Worm (Caenorhabditis elegans) whole organism, L4 larva: ENCODE results near the gene trpp-3.

Experiments used
- F26F4.8 ChIP-seq: fragments of 200-800 bp; sonication (Bioruptor generic); conservative IDR thresholded peaks from 2 replicates; pipeline ENCODE4 v1.3.6; 2022; ENCODE audit warnings: missing genetic modification characterization, missing compliant biosample characterization
- F37D6.2 ChIP-seq: sonication (generic microtip); optimal IDR thresholded peaks from 2 replicates; lab custom pipeline; 2016; ENCODE audit warnings: mild to moderate bottlenecking, missing genetic modification characterization, missing compliant biosample characterization
- F44E2.7 ChIP-seq: fragments of 200-800 bp; sonication (Bioruptor generic); IDR thresholded peaks from 2 replicates; pipeline ENCODE4 v2.1.2; 2022; ENCODE audit warnings: missing genetic modification characterization, missing compliant biosample characterization
- R02D3.7 ChIP-seq: fragments of 150-350 bp; sonication (generic microtip); optimal IDR thresholded peaks from 3 replicates; lab custom pipeline; 2014; ENCODE audit warnings: missing biosample characterization, missing genetic modification characterization
- Y105C5A.15 ChIP-seq: fragments of 200-800 bp; sonication (Bioruptor generic); IDR thresholded peaks from 2 replicates; pipeline ENCODE4 v1.3.6; 2022; ENCODE audit warnings: missing genetic modification characterization, missing compliant biosample characterization
- Y75B8A.6 ChIP-seq: fragments of 200-800 bp; sonication (Bioruptor generic); IDR thresholded peaks from 2 replicates; pipeline ENCODE4 v1.3.6; 2022; ENCODE audit warnings: missing genetic modification reagents, missing genetic modification characterization, missing compliant biosample characterization
- ZK546.5 ChIP-seq, 2 experiments: sonication (generic microtip); optimal IDR thresholded peaks; 2 replicates each; lab custom pipeline; 2017; ENCODE audit warnings: missing biosample characterization in 2 of 2, missing genetic modification characterization in 2 of 2
- aha-1 ChIP-seq: fragments of 150-350 bp; peaks from one replicate; lab custom pipeline; 2014; ENCODE audit warnings: missing biosample characterization, missing genetic modification characterization
- aly-2 ChIP-seq: sonication (generic microtip); optimal IDR thresholded peaks from 2 replicates; lab custom pipeline; 2018; ENCODE audit warnings: missing biosample characterization, missing genetic modification characterization
- ama-1 ChIP-seq: fragments of 150-350 bp; optimal IDR thresholded peaks from 2 replicates; lab custom pipeline; 2014; ENCODE audit warnings: inconsistent platforms, mixed read lengths
- ceh-32 ChIP-seq: sonication (generic microtip); optimal IDR thresholded peaks from 2 replicates; lab custom pipeline; 2016; ENCODE audit warnings: mild to moderate bottlenecking, missing genetic modification characterization, missing compliant biosample characterization; ENCODE audit not compliant: poor library complexity
- ceh-82 ChIP-seq: sonication (generic microtip); optimal IDR thresholded peaks from 2 replicates; lab custom pipeline; 2017; ENCODE audit warnings: missing biosample characterization, missing genetic modification characterization
- ctbp-1 ChIP-seq: fragments of 200-800 bp; sonication (Bioruptor generic); IDR thresholded peaks from 2 replicates; pipeline ENCODE4 v1.3.6; 2022; ENCODE audit warnings: missing genetic modification reagents, missing genetic modification characterization, missing compliant biosample characterization
- daf-12 ChIP-seq: fragments of 150-350 bp; optimal IDR thresholded peaks from 2 replicates; lab custom pipeline; 2014; ENCODE audit warnings: missing biosample characterization, missing genetic modification reagents, missing genetic modification characterization
- daf-19 ChIP-seq: fragments of 200-800 bp; sonication (Bioruptor generic); conservative IDR thresholded peaks from 2 replicates; pipeline ENCODE4 v1.3.6; 2022; ENCODE audit warnings: missing genetic modification characterization, missing compliant biosample characterization
- daf-8 ChIP-seq: fragments of 200-800 bp; sonication (Bioruptor generic); IDR thresholded peaks from 2 replicates; pipeline ENCODE4 v1.3.6; 2022; ENCODE audit warnings: missing genetic modification characterization, missing compliant biosample characterization
- dmd-8 ChIP-seq: fragments of 200-800 bp; sonication (Bioruptor generic); IDR thresholded peaks from 2 replicates; pipeline ENCODE4 v1.3.6; 2022; ENCODE audit warnings: missing genetic modification characterization, missing compliant biosample characterization
- dpl-1 ChIP-seq: fragments of 150-350 bp; optimal IDR thresholded peaks from 2 replicates; lab custom pipeline; 2014; ENCODE audit warnings: missing biosample characterization, missing genetic modification reagents, missing genetic modification characterization
- duxl-1 ChIP-seq: sonication (generic microtip); optimal IDR thresholded peaks from 2 replicates; lab custom pipeline; 2016; ENCODE audit warnings: mild to moderate bottlenecking, missing genetic modification characterization, moderate library complexity, missing compliant biosample characterization; ENCODE audit not compliant: poor library complexity
- egl-27 ChIP-seq: sonication (generic microtip); optimal IDR thresholded peaks from 3 replicates; lab custom pipeline; 2017; ENCODE audit warnings: missing biosample characterization, missing genetic modification reagents, missing genetic modification characterization
- egl-43 ChIP-seq: fragments of 200-800 bp; sonication (Bioruptor generic); IDR thresholded peaks from 2 replicates; pipeline ENCODE4 v1.3.6; 2022; ENCODE audit warnings: missing genetic modification reagents, missing genetic modification characterization, missing compliant biosample characterization
- fkh-10 ChIP-seq: fragments of 150-350 bp; optimal IDR thresholded peaks from 2 replicates; lab custom pipeline; 2014; ENCODE audit warnings: missing biosample characterization, missing genetic modification reagents, missing genetic modification characterization
- hlh-30 ChIP-seq: sonication (generic microtip); optimal IDR thresholded peaks from 2 replicates; lab custom pipeline; 2017; ENCODE audit warnings: antibody characterized with exemption, mild to moderate bottlenecking, missing genetic modification characterization, missing compliant biosample characterization; ENCODE audit not compliant: insufficient read depth
- lim-7 ChIP-seq: fragments of 200-800 bp; sonication (Bioruptor generic); IDR thresholded peaks from 2 replicates; pipeline ENCODE4 v1.3.6; 2022; ENCODE audit warnings: missing genetic modification characterization, missing compliant biosample characterization
- lin-13 ChIP-seq: fragments of 150-350 bp; optimal IDR thresholded peaks from 2 replicates; lab custom pipeline; 2014; ENCODE audit warnings: missing biosample characterization, missing genetic modification reagents, missing genetic modification characterization
- lin-15B ChIP-seq: fragments of 150-350 bp; sonication (generic microtip); optimal IDR thresholded peaks from 3 replicates; lab custom pipeline; 2014; ENCODE audit warnings: missing biosample characterization, missing genetic modification characterization
- lin-29 ChIP-seq: fragments of 200-800 bp; sonication (Bioruptor generic); IDR thresholded peaks from 2 replicates; pipeline ENCODE4 v1.3.6; 2022; ENCODE audit warnings: missing genetic modification reagents, missing genetic modification characterization, missing compliant biosample characterization
- lin-38 ChIP-seq: fragments of 200-800 bp; sonication (Bioruptor generic); IDR thresholded peaks from 2 replicates; pipeline ENCODE4 v1.3.6; 2022; ENCODE audit warnings: missing genetic modification reagents, missing genetic modification characterization, missing compliant biosample characterization
- lsy-2 ChIP-seq, 2 experiments: fragments of 150-350 bp in 1 of 2; sonication (generic microtip) in 1 of 2; optimal IDR thresholded peaks; 2 replicates each; lab custom pipeline; 2014 to 2017; ENCODE audit warnings: missing biosample characterization in 2 of 2, missing genetic modification characterization in 2 of 2
- madf-5 ChIP-seq, 2 experiments: fragments of 200-800 bp; sonication (Bioruptor generic); IDR thresholded peaks; 2 replicates each; pipeline ENCODE4 v1.3.6; 2022; ENCODE audit warnings: missing compliant biosample characterization in 2 of 2, missing genetic modification characterization in 2 of 2
- madf-9 ChIP-seq: fragments of 200-800 bp; sonication (Bioruptor generic); conservative IDR thresholded peaks from 2 replicates; pipeline ENCODE4 v1.3.6; 2022; ENCODE audit warnings: missing genetic modification reagents, missing genetic modification characterization, missing compliant biosample characterization
- mdl-1 ChIP-seq, 2 experiments: fragments of 150-350 bp in 1 of 2; sonication (generic microtip) in 1 of 2; optimal IDR thresholded peaks; 2 replicates each; lab custom pipeline; 2014 to 2017; ENCODE audit warnings: missing biosample characterization in 2 of 2, missing genetic modification characterization in 2 of 2
- mxl-3 ChIP-seq: fragments of 200-800 bp; sonication (Bioruptor generic); optimal IDR thresholded peaks from 2 replicates; lab custom pipeline; 2018; ENCODE audit warnings: mild to moderate bottlenecking, missing genetic modification characterization, missing compliant biosample characterization
- nhr-102 ChIP-seq: sonication (generic microtip); optimal IDR thresholded peaks from 2 replicates; lab custom pipeline; 2016; ENCODE audit warnings: mild to moderate bottlenecking, missing genetic modification characterization, moderate library complexity, missing compliant biosample characterization
- nhr-11 ChIP-seq: fragments of 150-350 bp; optimal IDR thresholded peaks from 2 replicates; lab custom pipeline; 2014; ENCODE audit warnings: missing biosample characterization, missing genetic modification characterization
- nhr-237 ChIP-seq: sonication (generic microtip); optimal IDR thresholded peaks from 2 replicates; lab custom pipeline; 2017; ENCODE audit warnings: missing biosample characterization, missing genetic modification characterization
- nhr-48 ChIP-seq: sonication (generic microtip); optimal IDR thresholded peaks from 2 replicates; lab custom pipeline; 2016; ENCODE audit warnings: mild to moderate bottlenecking, missing genetic modification characterization, missing compliant biosample characterization
- nhr-6 ChIP-seq: fragments of 150-350 bp; optimal IDR thresholded peaks from 2 replicates; lab custom pipeline; 2014; ENCODE audit warnings: missing biosample characterization, missing genetic modification characterization
- pqm-1 ChIP-seq: sonication (generic microtip); optimal IDR thresholded peaks from 2 replicates; lab custom pipeline; 2017; ENCODE audit warnings: missing biosample characterization, missing genetic modification characterization
- rbr-2 ChIP-seq: sonication (generic microtip); optimal IDR thresholded peaks from 2 replicates; lab custom pipeline; 2016; ENCODE audit warnings: missing genotype, missing genetic modification characterization, missing compliant biosample characterization
- set-16 ChIP-seq: fragments of 200-800 bp; sonication (Bioruptor generic); IDR thresholded peaks from 2 replicates; pipeline ENCODE4 v1.3.6; 2022; ENCODE audit warnings: missing genetic modification reagents, missing genetic modification characterization, missing compliant biosample characterization
- snpc-1.2 ChIP-seq: fragments of 200-800 bp; sonication (Bioruptor generic); IDR thresholded peaks from 2 replicates; pipeline ENCODE4 v1.3.6; 2022; ENCODE audit warnings: missing genetic modification reagents, missing genetic modification characterization, missing compliant biosample characterization
- snpc-4 ChIP-seq: fragments of 150-350 bp; optimal IDR thresholded peaks from 2 replicates; lab custom pipeline; 2014; ENCODE audit warnings: missing biosample characterization, missing genetic modification characterization
- spr-3 ChIP-seq: fragments of 200-800 bp; sonication (Bioruptor generic); optimal IDR thresholded peaks from 2 replicates; lab custom pipeline; 2018; ENCODE audit warnings: mild to moderate bottlenecking, missing genetic modification characterization, missing compliant biosample characterization
- tag-97 ChIP-seq: fragments of 200-800 bp; sonication (Bioruptor generic); IDR thresholded peaks from 2 replicates; pipeline ENCODE4 v1.3.6; 2022; ENCODE audit warnings: missing genetic modification characterization, missing compliant biosample characterization
- unc-39 ChIP-seq: sonication (generic microtip); optimal IDR thresholded peaks from 2 replicates; lab custom pipeline; 2017; ENCODE audit warnings: missing biosample characterization, missing genetic modification characterization
- unc-62 ChIP-seq, 3 experiments: fragments of 150-350 bp in 1 of 3; sonication (generic microtip); optimal IDR thresholded peaks in 2 of 3; peaks in 1 of 3; 1 replicate in 1 of 3; 2 replicates in 2 of 3; lab custom pipeline; 2014 to 2017; ENCODE audit warnings: missing biosample characterization in 3 of 3, missing genetic modification characterization in 3 of 3, missing genetic modification reagents in 3 of 3, missing genotype in 1 of 3
- vab-7 ChIP-seq: fragments of 200-800 bp; sonication (Bioruptor generic); IDR thresholded peaks from 2 replicates; pipeline ENCODE4 v1.3.6; 2022; ENCODE audit warnings: missing genetic modification reagents, missing genetic modification characterization, missing compliant biosample characterization
- zag-1 ChIP-seq: fragments of 150-350 bp; optimal IDR thresholded peaks from 2 replicates; lab custom pipeline; 2014; ENCODE audit warnings: missing biosample characterization, missing genetic modification characterization
- ztf-7 ChIP-seq: fragments of 150-350 bp; optimal IDR thresholded peaks from 2 replicates; lab custom pipeline; 2014; ENCODE audit warnings: missing biosample characterization, missing genetic modification characterization

trpp-3 gene

ce11 chrIII:9521410-9522090 is 3.8 kb upstream of the trpp-3 start, which contains the start of the genes clu-1 and prp-40 (continued):
- no peak for TF ChIP-seq aly-2 (tag; lab: Kevin White, UChicago)
- peak; percentile 77 for TF ChIP-seq ama-1 (lab: Kevin White, UChicago)
- TF ChIP-seq zag-1 (tag; lab: Kevin White, UChicago): no peak
- TF ChIP-seq lim-7: no peak
- peak; percentile 91 for TF ChIP-seq nhr-6 (tag; lab: Kevin White, UChicago)
- TF ChIP-seq nhr-11 (tag; lab: Kevin White, UChicago): peak; percentile 85
- no peak for TF ChIP-seq tag-97 (GFP tag; lab: Robert Waterston, UW)
- no peak for TF ChIP-seq madf-5 (GFP tag; IDR thresholded peaks at IDR 0.05; lab: Robert Waterston, UW)
- TF ChIP-seq ZK546.5 (tag; optimal IDR thresholded peaks at IDR 0.05; lab: Kevin White, UChicago): peak in 1 of 2 experiments; percentile 23
- TF ChIP-seq ceh-82 (tag; lab: Kevin White, UChicago): no peak
- TF ChIP-seq rbr-2 (tag; lab: Kevin White, UChicago): peak; percentile 91
- peak; percentile 28; the same call in 1 of the 2 replicates for TF ChIP-seq egl-43 (GFP tag; lab: Robert Waterston, UW)
- TF ChIP-seq madf-9: 0 out of 2 replicates have a peak, but pooled peaks have one; percentile 18
- TF ChIP-seq dmd-8: no peak
- peak; percentile 51 for TF ChIP-seq F37D6.2
- no peak for TF ChIP-seq unc-39 (tag; lab: Kevin White, UChicago)
- no peak for TF ChIP-seq F26F4.8 (GFP tag; lab: Robert Waterston, UW)
- no peak for TF ChIP-seq R02D3.7 (tag; lab: Kevin White, UChicago)
- peak; percentile 20 for TF ChIP-seq lin-15B (tag; lab: Kevin White, UChicago)
- peak; percentile 96 for TF ChIP-seq lin-38 (GFP tag; lab: Robert Waterston, UW)
- TF ChIP-seq mxl-3 (GFP tag; lab: Kevin White, UChicago): peak; percentile 35
- no peak for TF ChIP-seq pqm-1 (tag; lab: Kevin White, UChicago)
- peak; percentile 86 for TF ChIP-seq ztf-7
- no peak for TF ChIP-seq Y75B8A.6 (GFP tag; lab: Robert Waterston, UW)
- no peak for TF ChIP-seq egl-27 (tag; lab: Kevin White, UChicago)
- TF ChIP-seq daf-12: no peak
- TF ChIP-seq daf-19 (GFP tag; lab: Robert Waterston, UW): no peak
- peak; percentile 70 to 94 for TF ChIP-seq lsy-2 (tag; optimal IDR thresholded peaks at IDR 0.05; lab: Kevin White, UChicago)
- peak; percentile 48; the same call in 1 of the 2 replicates for TF ChIP-seq ctbp-1
- TF ChIP-seq snpc-1.2 (GFP tag; lab: Robert Waterston, UW): 0 out of 2 replicates have a peak, but pooled peaks have one; percentile 14
- TF ChIP-seq Y105C5A.15: no peak
- TF ChIP-seq lin-29: 0 out of 2 replicates have a peak, but pooled peaks have one; percentile 12
- TF ChIP-seq unc-62 (GFP tag; optimal IDR thresholded peaks at IDR 0.05 in 1 of 2; lab: Kevin White, UChicago): peak in 1 of 2 experiments; percentile 99
- TF ChIP-seq unc-62 (tag; optimal IDR thresholded peaks at IDR 0.05; lab: Kevin White, UChicago): no peak
- TF ChIP-seq aha-1 (tag; lab: Kevin White, UChicago): peak; percentile 98
- peak; percentile 72 for TF ChIP-seq duxl-1 (tag; lab: Kevin White, UChicago)
- no peak for TF ChIP-seq F44E2.7 (GFP tag; lab: Robert Waterston, UW)
- peak; percentile 40 for TF ChIP-seq nhr-48 (tag; lab: Kevin White, UChicago)
- peak; percentile 27 for TF ChIP-seq spr-3
- peak in 1 of 2 experiments; percentile 37 for TF ChIP-seq mdl-1 (tag; optimal IDR thresholded peaks at IDR 0.05; lab: Kevin White, UChicago)
- TF ChIP-seq vab-7: peak; percentile 43; the same call in 1 of the 2 replicates
- peak; percentile 83 for TF ChIP-seq dpl-1 (GFP tag; lab: Kevin White, UChicago)
- TF ChIP-seq fkh-10 (GFP tag; lab: Kevin White, UChicago): peak; percentile 76
- peak; percentile 76 for TF ChIP-seq hlh-30 (tag; lab: Kevin White, UChicago)
- TF ChIP-seq daf-8 (GFP tag; lab: Robert Waterston, UW): no peak
- peak; percentile 86 for TF ChIP-seq lin-13 (GFP tag; lab: Kevin White, UChicago)
- TF ChIP-seq nhr-237: no peak
- TF ChIP-seq ceh-32: no peak
- TF ChIP-seq set-16 (GFP tag; lab: Robert Waterston, UW): no peak
- peak; percentile 63 for TF ChIP-seq nhr-102 (tag; lab: Kevin White, UChicago)
- TF ChIP-seq snpc-4: peak; percentile 23
